Worm (Caenorhabditis elegans): ENCODE data around the gene lurp-3.

Gene lurp-3

ce11 chrV:13455448-13455847 is at the start of gene lurp-3:
Gene lurp-3, plus strand, starts transcription at chrV:13455748.
- TF ChIP-seq ceh-8 (GFP tag; optimal IDR thresholded peaks at IDR 0.05) (no peak), elt-3 (tag; optimal IDR thresholded peaks at IDR 0.05) (no peak), ceh-90 (tag; optimal IDR thresholded peaks at IDR 0.05) (no peak), nhr-71 (tag; optimal IDR thresholded peaks at IDR 0.05) (no peak), mep-1 (tag; optimal IDR thresholded peaks at IDR 0.05) (no peak), isw-1 (GFP tag; IDR thresholded peaks at IDR 0.05) (no peak), elt-2 (tag; optimal IDR thresholded peaks at IDR 0.05) (no peak), nhr-76 (tag; optimal IDR thresholded peaks at IDR 0.05) (no peak), C16A3.4 (tag; optimal IDR thresholded peaks at IDR 0.05) (no peak), lin-15B (tag; optimal IDR thresholded peaks at IDR 0.05) (no peak), grh-1 (GFP tag; IDR thresholded peaks at IDR 0.05) (no peak), zag-1 (tag; optimal IDR thresholded peaks at IDR 0.05) (no peak), nhr-84 (tag; optimal IDR thresholded peaks at IDR 0.05) (no peak), F16B12.6 (tag; optimal IDR thresholded peaks at IDR 0.05) (no peak), alr-1 (tag; optimal IDR thresholded peaks at IDR 0.05; ENCODE audit: borderline replicate concordance) (no peak)

- TF ChIP-seq dpl-1 (GFP tag; optimal IDR thresholded peaks at IDR 0.05) (peak in 1 of 3 experiments; percentile 13), lsy-2 (tag; optimal IDR thresholded peaks at IDR 0.05) (peak in 1 of 2 experiments; percentile 55), nhr-20 (tag; optimal IDR thresholded peaks at IDR 0.05) (no peak)
Measured at ce11 chrV:13406032-13406431, 49.5 kb upstream of the lurp-3 start, which contains the start of gene cutl-1. Gene cutl-1, minus strand, starts transcription at chrV:13406114.

ce11 chrV:13406511-13406910 is 49.0 kb upstream of the lurp-3 start, which contains the start of gene F53F1.2:
Gene F53F1.2, plus strand, starts transcription at chrV:13406816.
- TF ChIP-seq dsc-1 (tag; optimal IDR thresholded peaks at IDR 0.05) (no peak), hpl-2 (GFP tag; optimal IDR thresholded peaks at IDR 0.05) (no peak), blmp-1 (tag; optimal IDR thresholded peaks at IDR 0.05) (peak; percentile 96), dpl-1 (GFP tag; optimal IDR thresholded peaks at IDR 0.05) (peak in 1 of 3 experiments; percentile 2), nhr-85 (tag) (peak; percentile 67)

DNA sequence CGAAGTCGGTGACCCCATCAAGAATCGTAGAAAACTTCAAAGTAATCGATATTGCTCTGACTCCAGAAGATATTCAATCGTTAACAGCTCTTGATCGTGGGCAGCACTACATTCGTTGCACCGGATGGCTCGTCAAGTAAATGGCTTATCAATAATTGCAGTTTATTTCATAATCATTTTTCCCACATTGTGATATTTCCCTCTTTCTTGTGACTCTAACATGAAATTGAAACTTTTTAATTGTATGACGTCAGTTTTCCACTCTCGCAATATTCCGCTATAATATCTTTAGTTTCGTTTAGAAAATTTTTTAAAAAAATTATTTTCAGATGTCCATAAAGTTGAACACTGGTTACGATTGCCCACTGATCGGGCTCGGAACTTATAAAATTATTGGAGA is 47.6 kb upstream of the lurp-3 start, which contains the start of gene F53F1.3:
F53F1.3 (plus strand) TSS at position 330 of the 400 bp plus-strand sequence.
- TF ChIP-seq efl-1 (optimal IDR thresholded peaks at IDR 0.05) (no peak), efl-1 (GFP tag; optimal IDR thresholded peaks at IDR 0.05 in 1 of 2) (no peak), nhr-28 (tag; optimal IDR thresholded peaks at IDR 0.05) (no peak), swsn-7 (tag; optimal IDR thresholded peaks at IDR 0.05) (no peak), elt-2 (tag; optimal IDR thresholded peaks at IDR 0.05) (peak; percentile 14), ztf-11 (tag; optimal IDR thresholded peaks at IDR 0.05) (no peak), isw-1 (GFP tag; IDR thresholded peaks at IDR 0.05) (no peak), nhr-85 (tag) (no peak), snu-23 (GFP tag; optimal IDR thresholded peaks at IDR 0.05) (no peak)

DNA sequence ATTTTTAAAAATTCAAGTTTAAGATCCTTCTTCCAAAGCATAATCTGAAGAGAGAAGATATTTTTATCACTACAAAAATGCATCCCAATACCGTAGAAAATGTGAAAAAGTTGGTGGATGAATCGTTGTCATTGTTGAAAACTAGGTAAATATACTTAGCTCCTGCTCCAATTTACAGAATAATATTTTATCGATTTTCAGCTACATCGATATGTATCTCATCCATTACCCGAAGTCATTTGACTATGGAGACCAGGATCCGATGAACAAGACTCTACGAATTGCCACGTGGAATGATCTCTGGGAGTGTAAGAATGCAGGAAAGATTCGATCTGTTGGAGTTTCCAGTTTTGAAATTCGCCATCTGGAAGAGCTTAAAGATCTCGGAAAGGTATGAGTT is 47.1 kb upstream of the lurp-3 start:
- TF ChIP-seq unc-62 (GFP tag; optimal IDR thresholded peaks at IDR 0.05) (no peak), lin-15B (tag; optimal IDR thresholded peaks at IDR 0.05) (no peak), hlh-4 (tag; optimal IDR thresholded peaks at IDR 0.05) (no peak), ces-1 (GFP tag; optimal IDR thresholded peaks at IDR 0.05) (no peak)

DNA sequence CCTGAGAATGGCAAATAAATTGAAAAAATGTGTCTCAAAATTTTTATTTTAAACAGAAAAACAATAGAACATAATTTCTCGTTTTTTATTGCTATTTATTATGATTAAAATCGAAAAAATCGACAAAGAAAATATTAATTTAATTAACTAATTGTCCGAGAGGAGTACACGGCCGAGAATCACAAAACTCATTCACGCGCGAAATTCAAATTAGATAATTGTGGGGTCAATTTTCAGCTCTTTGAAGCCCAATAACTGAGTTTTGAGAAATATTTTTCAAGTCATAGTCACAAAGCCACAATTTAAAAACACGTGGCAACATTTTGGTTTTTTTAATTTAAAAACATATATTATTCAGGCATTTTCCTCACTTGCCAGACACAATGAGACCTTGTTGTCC is 46.5 kb upstream of the lurp-3 start:
- TF ChIP-seq nhr-71 (tag; optimal IDR thresholded peaks at IDR 0.05) (peak; percentile 73), lin-35 (GFP tag; optimal IDR thresholded peaks at IDR 0.05) (peak; percentile 82 to 91), mep-1 (tag; optimal IDR thresholded peaks at IDR 0.05) (peak; percentile 3), nhr-20 (tag; optimal IDR thresholded peaks at IDR 0.05) (peak; percentile 61), dpl-1 (GFP tag; optimal IDR thresholded peaks at IDR 0.05) (peak; percentile 80 to 96 (median 88)), blmp-1 (tag; optimal IDR thresholded peaks at IDR 0.05) (peak; percentile 43), pax-3 (tag; optimal IDR thresholded peaks at IDR 0.05) (peak; percentile 80), mab-9 (GFP tag; IDR thresholded peaks at IDR 0.05) (no peak), ceh-90 (tag; optimal IDR thresholded peaks at IDR 0.05) (peak; percentile 81), rnt-1 (tag; optimal IDR thresholded peaks at IDR 0.05) (peak; percentile 82), nhr-19 (GFP tag; conservative IDR thresholded peaks at IDR 0.05) (peak; percentile 54), efl-1 (optimal IDR thresholded peaks at IDR 0.05) (peak; percentile 89), efl-1 (GFP tag; optimal IDR thresholded peaks at IDR 0.05 in 1 of 2) (peak; percentile 89 to 99), grh-1 (GFP tag; IDR thresholded peaks at IDR 0.05) (peak; percentile 53; the same call in 1 of the 2 replicates), C16A3.4 (tag; optimal IDR thresholded peaks at IDR 0.05) (peak; percentile 6), irx-1 (tag; optimal IDR thresholded peaks at IDR 0.05) (peak; percentile 71), sox-4 (tag; optimal IDR thresholded peaks at IDR 0.05) (peak; percentile 23), dsc-1 (tag; optimal IDR thresholded peaks at IDR 0.05) (peak; percentile 26), nhr-47 (tag; optimal IDR thresholded peaks at IDR 0.05) (peak; percentile 71), ztf-11 (tag; optimal IDR thresholded peaks at IDR 0.05) (peak in 1 of 2 experiments; percentile 74), zip-4 (GFP tag; optimal IDR thresholded peaks at IDR 0.05) (no peak), snu-23 (GFP tag; optimal IDR thresholded peaks at IDR 0.05) (peak; percentile 44), efl-3 (GFP tag; optimal IDR thresholded peaks at IDR 0.05) (no peak)
